Worm (Caenorhabditis elegans): Measurements from ENCODE around the gene unc-62.

The unc-62 gene

ce11 chrV:4450523-4451089 is 46.7 kb upstream of the unc-62 start, which contains the start of gene rft-2 (continued):
- no peak for TF ChIP-seq unc-62 (GFP tag; optimal IDR thresholded peaks at IDR 0.05)
- no peak for TF ChIP-seq Y116A8C.19 (tag; optimal IDR thresholded peaks at IDR 0.05; ENCODE audit: borderline replicate concordance)
- TF ChIP-seq dpl-1 (GFP tag; optimal IDR thresholded peaks at IDR 0.05) = peak; percentile 93 to 96 (median 95)
- no peak for TF ChIP-seq zip-4 (GFP tag; optimal IDR thresholded peaks at IDR 0.05)
- TF ChIP-seq tbx-2 (tag; optimal IDR thresholded peaks at IDR 0.05) = peak; percentile 50
- peak; percentile 29 for TF ChIP-seq vab-15 (tag; optimal IDR thresholded peaks at IDR 0.05)
- TF ChIP-seq ceh-88 (GFP tag; IDR thresholded peaks at IDR 0.05) = no peak
- TF ChIP-seq swsn-7 (tag; optimal IDR thresholded peaks at IDR 0.05) = peak; percentile 60
- no peak for TF ChIP-seq aly-2 (tag; optimal IDR thresholded peaks at IDR 0.05)
- TF ChIP-seq ztf-4 (tag; optimal IDR thresholded peaks at IDR 0.05) = no peak
- TF ChIP-seq fos-1 (tag; optimal IDR thresholded peaks at IDR 0.05) = peak; percentile 16
- TF ChIP-seq ces-1 (GFP tag; optimal IDR thresholded peaks at IDR 0.05) = no peak
- no peak for TF ChIP-seq nhr-28 (tag; optimal IDR thresholded peaks at IDR 0.05)
- peak; percentile 58 for TF ChIP-seq irx-1 (tag; optimal IDR thresholded peaks at IDR 0.05)
- TF ChIP-seq C16A3.4 (tag; optimal IDR thresholded peaks at IDR 0.05) = peak; percentile 39
- TF ChIP-seq nhr-19 (GFP tag; conservative IDR thresholded peaks at IDR 0.05) = peak; percentile 50
- TF ChIP-seq mab-9 (GFP tag; IDR thresholded peaks at IDR 0.05) = no peak
- no peak for TF ChIP-seq fkh-4 (tag; optimal IDR thresholded peaks at IDR 0.05; ENCODE audit: borderline replicate concordance)
- TF ChIP-seq lin-15B (tag; optimal IDR thresholded peaks at IDR 0.05) = peak; percentile 1
- TF ChIP-seq egl-27 (tag; optimal IDR thresholded peaks at IDR 0.05) = no peak
- TF ChIP-seq lin-39 (tag; optimal IDR thresholded peaks at IDR 0.05) = no peak
- no peak for TF ChIP-seq hlh-17 (GFP tag; optimal IDR thresholded peaks at IDR 0.05; ENCODE audit: borderline replicate concordance)
- TF ChIP-seq snpc-4 (tag; optimal IDR thresholded peaks at IDR 0.05) = peak; percentile 44
- TF ChIP-seq blmp-1 (tag; optimal IDR thresholded peaks at IDR 0.05) = peak; percentile 49
- peak; percentile 16 for TF ChIP-seq jun-1 (tag; optimal IDR thresholded peaks at IDR 0.05)
- no peak for TF ChIP-seq mef-2 (tag; optimal IDR thresholded peaks at IDR 0.05)
- TF ChIP-seq ceh-8 (GFP tag; optimal IDR thresholded peaks at IDR 0.05) = no peak
- no peak for TF ChIP-seq tlp-1 (tag; optimal IDR thresholded peaks at IDR 0.05)
- peak; percentile 67 for TF ChIP-seq dsc-1 (tag; optimal IDR thresholded peaks at IDR 0.05)
- TF ChIP-seq sox-4 (tag; optimal IDR thresholded peaks at IDR 0.05) = peak; percentile 3
- TF ChIP-seq nhr-77 (tag; optimal IDR thresholded peaks at IDR 0.05) = peak; percentile 35
- TF ChIP-seq sptf-1 (tag; optimal IDR thresholded peaks at IDR 0.05) = no peak
- peak; percentile 76 for TF ChIP-seq nhr-71 (tag; optimal IDR thresholded peaks at IDR 0.05)
- TF ChIP-seq pqm-1 (tag; optimal IDR thresholded peaks at IDR 0.05) = no peak
- TF ChIP-seq hpl-2 (GFP tag; optimal IDR thresholded peaks at IDR 0.05) = no peak
- no peak for TF ChIP-seq zag-1 (tag; optimal IDR thresholded peaks at IDR 0.05)
- TF ChIP-seq skn-1 (tag; optimal IDR thresholded peaks at IDR 0.05) = peak; percentile 51
- no peak for TF ChIP-seq unc-98 (GFP tag; IDR thresholded peaks at IDR 0.05)
- peak; percentile 39 to 80 (median 56) for TF ChIP-seq ceh-82 (tag; optimal IDR thresholded peaks at IDR 0.05)
- no peak for TF ChIP-seq ceh-63 (GFP tag; optimal IDR thresholded peaks at IDR 0.05)
- peak; percentile 45 for TF ChIP-seq isw-1 (GFP tag; IDR thresholded peaks at IDR 0.05)
- TF ChIP-seq unc-86 (tag; optimal IDR thresholded peaks at IDR 0.05) = peak; percentile 46
- peak; percentile 92 to 96 for TF ChIP-seq efl-1 (optimal IDR thresholded peaks at IDR 0.05)
- TF ChIP-seq efl-1 (GFP tag; optimal IDR thresholded peaks at IDR 0.05 in 1 of 2) = peak; percentile 96 to 99
- no peak for TF ChIP-seq C34B4.2 (tag; optimal IDR thresholded peaks at IDR 0.05)
- peak; percentile 96 to 97 for TF ChIP-seq lin-35 (GFP tag; optimal IDR thresholded peaks at IDR 0.05)
